Worm (Caenorhabditis elegans) whole organism, young adult: ENCODE measurements around the gene Y48A6B.9.

Experiments used
- C17E4.6 ChIP-seq: fragments of 200-800 bp; sonication (Bioruptor generic); IDR thresholded peaks from 2 replicates; pipeline ENCODE4 v1.3.6; 2022; ENCODE audit warnings: missing genetic modification reagents, missing genetic modification characterization, missing compliant biosample characterization
- F23B12.7 ChIP-seq: sonication (generic microtip); optimal IDR thresholded peaks from 2 replicates; lab custom pipeline; 2017; ENCODE audit warnings: missing genetic modification characterization, mild to moderate bottlenecking, missing compliant biosample characterization, antibody characterized with exemption, moderate library complexity; ENCODE audit not compliant: insufficient read depth
- F33H1.4 ChIP-seq: fragments of 200-800 bp; sonication (Bioruptor generic); IDR thresholded peaks from 2 replicates; pipeline ENCODE4 v1.3.6; 2022; ENCODE audit warnings: missing genetic modification reagents, missing genetic modification characterization, missing compliant biosample characterization
- F37B4.10 ChIP-seq: fragments of 200-800 bp; sonication (Bioruptor generic); IDR thresholded peaks from 2 replicates; pipeline ENCODE4 v1.3.6; 2022; ENCODE audit warnings: missing genetic modification characterization, missing compliant biosample characterization
- F52B5.7 ChIP-seq: sonication (generic microtip); optimal IDR thresholded peaks from 2 replicates; lab custom pipeline; 2016; ENCODE audit warnings: mild to moderate bottlenecking, missing genetic modification characterization, missing compliant biosample characterization
- F57A8.1 ChIP-seq: fragments of 200-800 bp; sonication (Bioruptor generic); optimal IDR thresholded peaks from 2 replicates; lab custom pipeline; 2018; ENCODE audit warnings: mild to moderate bottlenecking, missing genetic modification characterization, moderate library complexity, missing compliant biosample characterization
- K11D2.4 ChIP-seq: fragments of 200-800 bp; sonication (Bioruptor generic); IDR thresholded peaks from 2 replicates; pipeline ENCODE4 v1.3.6; 2022; ENCODE audit warnings: missing genetic modification reagents, missing genetic modification characterization, missing compliant biosample characterization
- K12H6.12 ChIP-seq: fragments of 200-800 bp; sonication (Bioruptor generic); optimal IDR thresholded peaks from 2 replicates; lab custom pipeline; 2018; ENCODE audit warnings: mild to moderate bottlenecking, missing genetic modification characterization, missing compliant biosample characterization
- T26A5.8 ChIP-seq: sonication (generic microtip); optimal IDR thresholded peaks from 2 replicates; lab custom pipeline; 2016; ENCODE audit warnings: missing genetic modification characterization, missing compliant biosample characterization
- Y53F4B.3 ChIP-seq: fragments of 200-800 bp; sonication (Bioruptor generic); IDR thresholded peaks from 2 replicates; pipeline ENCODE4 v1.3.6; 2022; ENCODE audit warnings: missing genetic modification reagents, missing genetic modification characterization, missing compliant biosample characterization
- Y53G8AR.9 ChIP-seq: fragments of 200-800 bp; sonication (Bioruptor generic); conservative IDR thresholded peaks from 2 replicates; pipeline ENCODE4 v1.3.6; 2022; ENCODE audit warnings: missing genetic modification reagents, missing genetic modification characterization, missing compliant biosample characterization
- Y95B8A.8 ChIP-seq: fragments of 200-800 bp; sonication (Bioruptor generic); IDR thresholded peaks from 2 replicates; pipeline ENCODE4 v1.3.6; 2022; ENCODE audit warnings: missing genetic modification reagents, missing genetic modification characterization, missing compliant biosample characterization
- akir-1 ChIP-seq: fragments of 200-800 bp; sonication (Bioruptor generic); optimal IDR thresholded peaks from 2 replicates; lab custom pipeline; 2018; ENCODE audit warnings: mild to moderate bottlenecking, missing genetic modification characterization, moderate library complexity, missing compliant biosample characterization
- attf-5 ChIP-seq: fragments of 200-800 bp; sonication (Bioruptor generic); optimal IDR thresholded peaks from 2 replicates; lab custom pipeline; 2018; ENCODE audit warnings: mild to moderate bottlenecking, missing genetic modification characterization, missing compliant biosample characterization
- attf-6 ChIP-seq: fragments of 200-800 bp; sonication (Bioruptor generic); IDR thresholded peaks from 2 replicates; pipeline ENCODE4 v1.3.6; 2022; ENCODE audit warnings: missing genetic modification reagents, missing genetic modification characterization, missing compliant biosample characterization
- bed-1 ChIP-seq: fragments of 200-800 bp; sonication (Bioruptor generic); IDR thresholded peaks from 2 replicates; pipeline ENCODE4 v1.3.6; 2022; ENCODE audit warnings: missing genetic modification reagents, missing genetic modification characterization, missing compliant biosample characterization
- ccch-3 ChIP-seq: fragments of 200-800 bp; sonication (Bioruptor generic); optimal IDR thresholded peaks from 2 replicates; lab custom pipeline; 2018; ENCODE audit warnings: mild to moderate bottlenecking, missing genetic modification characterization, missing compliant biosample characterization
- cebp-1 ChIP-seq, 2 experiments: fragments of 200-800 bp in 1 of 2; sonication (Bioruptor generic) in 1 of 2; sonication (generic microtip) in 1 of 2; IDR thresholded peaks in 1 of 2; optimal IDR thresholded peaks in 1 of 2; 2 replicates each; pipeline versions ENCODE4 v1.3.6 to Lab custom; 2017 to 2022; ENCODE audit warnings: missing compliant biosample characterization in 2 of 2, missing genetic modification characterization in 2 of 2, mild to moderate bottlenecking in 1 of 2, missing genetic modification reagents in 1 of 2, moderate library complexity in 1 of 2
- cebp-2 ChIP-seq: fragments of 200-800 bp; sonication (Bioruptor generic); IDR thresholded peaks from 2 replicates; pipeline ENCODE4 v1.3.6; 2022; ENCODE audit warnings: missing genetic modification characterization, missing compliant biosample characterization
- ceh-58 ChIP-seq: fragments of 200-800 bp; sonication (Bioruptor generic); IDR thresholded peaks from 2 replicates; pipeline ENCODE4 v1.3.6; 2022; ENCODE audit warnings: missing genetic modification characterization, missing compliant biosample characterization
- ceh-79 ChIP-seq: sonication (generic microtip); optimal IDR thresholded peaks from 2 replicates; lab custom pipeline; 2017; ENCODE audit warnings: mild to moderate bottlenecking, missing genetic modification characterization, missing compliant biosample characterization
- ceh-91 ChIP-seq: fragments of 200-800 bp; sonication (Bioruptor generic); IDR thresholded peaks from 2 replicates; pipeline ENCODE4 v1.3.6; 2022; ENCODE audit warnings: missing genetic modification reagents, missing genetic modification characterization, missing compliant biosample characterization
- chd-7 ChIP-seq: sonication (generic microtip); optimal IDR thresholded peaks from 2 replicates; lab custom pipeline; 2016; ENCODE audit warnings: mild to moderate bottlenecking, missing genetic modification characterization, moderate library complexity, missing compliant biosample characterization
- egl-18 ChIP-seq: fragments of 200-800 bp; sonication (Bioruptor generic); IDR thresholded peaks from 2 replicates; pipeline ENCODE4 v1.3.6; 2022; ENCODE audit warnings: missing genetic modification reagents, missing genetic modification characterization, missing compliant biosample characterization
- egl-44 ChIP-seq: fragments of 200-800 bp; sonication (Bioruptor generic); IDR thresholded peaks from 2 replicates; pipeline ENCODE4 v1.3.6; 2022; ENCODE audit warnings: missing genetic modification reagents, missing genetic modification characterization, missing compliant biosample characterization
- egrh-3 ChIP-seq: fragments of 200-800 bp; sonication (Bioruptor generic); IDR thresholded peaks from 2 replicates; pipeline ENCODE4 v1.3.6; 2022; ENCODE audit warnings: missing genetic modification reagents, missing genetic modification characterization, missing compliant biosample characterization
- hlh-12 ChIP-seq: sonication (generic microtip); optimal IDR thresholded peaks from 2 replicates; lab custom pipeline; 2016; ENCODE audit warnings: missing genetic modification characterization, missing compliant biosample characterization
- let-607 ChIP-seq, 2 experiments: fragments of 200-800 bp in 1 of 2; sonication (Bioruptor generic) in 1 of 2; sonication (generic microtip) in 1 of 2; optimal IDR thresholded peaks; 2 replicates each; lab custom pipeline; 2016 to 2018; ENCODE audit warnings: mild to moderate bottlenecking in 2 of 2, missing compliant biosample characterization in 2 of 2, missing genetic modification characterization in 2 of 2, moderate library complexity in 2 of 2, missing genotype in 1 of 2
- lin-35 ChIP-seq, 3 experiments: fragments of 150-350 bp in 2 of 3; sonication (generic microtip) in 1 of 3; optimal IDR thresholded peaks; 2 replicates each; lab custom pipeline; 2014 to 2018; ENCODE audit warnings: missing biosample characterization in 3 of 3, missing genetic modification characterization in 3 of 3, missing genetic modification reagents in 3 of 3
- lir-1 ChIP-seq: fragments of 200-800 bp; sonication (Bioruptor generic); conservative IDR thresholded peaks from 2 replicates; pipeline ENCODE4 v1.3.6; 2022; ENCODE audit warnings: missing genetic modification reagents, missing genetic modification characterization, missing compliant biosample characterization
- madf-10 ChIP-seq: sonication (generic microtip); optimal IDR thresholded peaks from 2 replicates; lab custom pipeline; 2016; ENCODE audit warnings: mild to moderate bottlenecking, missing genetic modification characterization, missing compliant biosample characterization
- madf-3 ChIP-seq: fragments of 200-800 bp; sonication (Bioruptor generic); IDR thresholded peaks from 2 replicates; pipeline ENCODE4 v1.3.6; 2022; ENCODE audit warnings: missing genetic modification reagents, missing genetic modification characterization, missing compliant biosample characterization
- madf-8 ChIP-seq: fragments of 200-800 bp; sonication (Bioruptor generic); conservative IDR thresholded peaks from 2 replicates; pipeline ENCODE4 v1.3.6; 2022; ENCODE audit warnings: missing genetic modification reagents, missing genetic modification characterization, missing compliant biosample characterization
- mel-28 ChIP-seq: sonication (generic microtip); optimal IDR thresholded peaks from 2 replicates; lab custom pipeline; 2016; ENCODE audit warnings: borderline replicate concordance, mild to moderate bottlenecking, missing genetic modification characterization, missing compliant biosample characterization
- mxl-1 ChIP-seq: sonication (generic microtip); optimal IDR thresholded peaks from 2 replicates; lab custom pipeline; 2016; ENCODE audit warnings: missing genetic modification characterization, missing compliant biosample characterization
- nfyb-1 ChIP-seq: fragments of 200-800 bp; sonication (Bioruptor generic); IDR thresholded peaks from 2 replicates; pipeline ENCODE4 v1.3.6; 2022; ENCODE audit warnings: missing genetic modification reagents, missing genetic modification characterization, missing compliant biosample characterization
- nhr-120 ChIP-seq: fragments of 200-800 bp; sonication (Bioruptor generic); IDR thresholded peaks from 2 replicates; pipeline ENCODE4 v1.3.6; 2022; ENCODE audit warnings: missing genetic modification characterization, missing compliant biosample characterization
- nhr-27 ChIP-seq: fragments of 200-800 bp; sonication (Bioruptor generic); optimal IDR thresholded peaks from 2 replicates; lab custom pipeline; 2018; ENCODE audit warnings: mild to moderate bottlenecking, missing genetic modification characterization, moderate library complexity, missing compliant biosample characterization
- nhr-80 ChIP-seq: sonication (generic microtip); optimal IDR thresholded peaks from 2 replicates; lab custom pipeline; 2016; ENCODE audit warnings: missing genetic modification characterization, missing compliant biosample characterization
- sdz-38 ChIP-seq: sonication (generic microtip); optimal IDR thresholded peaks from 2 replicates; lab custom pipeline; 2016; ENCODE audit warnings: missing genotype, missing genetic modification characterization, missing compliant biosample characterization
- snpc-1.1 ChIP-seq: sonication (generic microtip); optimal IDR thresholded peaks from 2 replicates; lab custom pipeline; 2017; ENCODE audit warnings: missing genetic modification characterization, mild to moderate bottlenecking, missing compliant biosample characterization, antibody characterized with exemption, moderate library complexity, missing genotype, missing genetic modification reagents; ENCODE audit not compliant: insufficient read depth
- snpc-3.4 ChIP-seq: sonication (generic microtip); optimal IDR thresholded peaks from 2 replicates; lab custom pipeline; 2017; ENCODE audit warnings: missing genetic modification characterization, mild to moderate bottlenecking, missing compliant biosample characterization, antibody characterized with exemption, moderate library complexity, missing genotype, missing genetic modification reagents
- somi-1 ChIP-seq: fragments of 200-800 bp; sonication (Bioruptor generic); optimal IDR thresholded peaks from 2 replicates; lab custom pipeline; 2018; ENCODE audit warnings: mild to moderate bottlenecking, missing genetic modification characterization, missing compliant biosample characterization
- tlf-1 ChIP-seq: fragments of 200-800 bp; sonication (Bioruptor generic); optimal IDR thresholded peaks from 2 replicates; lab custom pipeline; 2018; ENCODE audit warnings: mild to moderate bottlenecking, missing genetic modification characterization, missing compliant biosample characterization
- zfh-2 ChIP-seq: fragments of 200-800 bp; sonication (Bioruptor generic); conservative IDR thresholded peaks from 2 replicates; pipeline ENCODE4 v1.3.6; 2022; ENCODE audit warnings: missing genetic modification reagents, missing genetic modification characterization, missing compliant biosample characterization
- ztf-3 ChIP-seq: fragments of 200-800 bp; sonication (Bioruptor generic); optimal IDR thresholded peaks from 2 replicates; lab custom pipeline; 2018; ENCODE audit warnings: mild to moderate bottlenecking, missing genetic modification characterization, missing compliant biosample characterization
- ztf-6 ChIP-seq: fragments of 200-800 bp; sonication (Bioruptor generic); IDR thresholded peaks from 2 replicates; pipeline ENCODE4 v1.3.6; 2022; ENCODE audit warnings: missing genetic modification reagents, missing genetic modification characterization, missing compliant biosample characterization

Y48A6B.9 gene

DNA sequence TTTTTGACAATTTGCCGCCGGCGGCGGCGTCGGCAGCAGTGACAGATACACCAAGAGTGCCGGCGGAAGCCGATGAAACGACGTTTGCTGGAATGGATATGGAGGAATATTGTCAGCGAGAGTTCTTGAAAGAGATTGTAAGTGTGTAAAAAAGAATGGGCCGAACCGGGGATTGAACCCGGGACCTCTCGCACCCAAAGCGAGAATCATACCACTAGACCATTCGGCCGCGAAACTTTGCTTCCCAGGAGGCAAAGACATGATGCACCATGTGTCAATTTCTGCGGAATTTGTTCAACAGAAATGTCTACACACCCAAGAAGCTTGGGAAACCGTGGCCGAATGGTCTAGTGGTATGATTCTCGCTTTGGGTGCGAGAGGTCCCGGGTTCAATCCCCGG is 33.7 kb downstream of the Y48A6B.9 start (continued):
- no peak for TF ChIP-seq egl-44
- TF ChIP-seq mel-28 (tag; lab: Kevin White, UChicago) = peak; percentile 47
- TF ChIP-seq madf-3 (GFP tag; lab: Robert Waterston, UW) = peak; percentile 67; the same call in 1 of the 2 replicates
- TF ChIP-seq madf-10 (tag; lab: Kevin White, UChicago) = peak; percentile 74
- TF ChIP-seq F33H1.4 (GFP tag; lab: Robert Waterston, UW) = peak; percentile 61
- TF ChIP-seq T26A5.8 = peak; percentile 13
- peak; percentile 7 for TF ChIP-seq snpc-1.1 (tag; lab: Kevin White, UChicago)
- TF ChIP-seq lin-35 (GFP tag; optimal IDR thresholded peaks at IDR 0.05; lab: Kevin White, UChicago) = peak in 1 of 3 experiments; percentile 87
- TF ChIP-seq ccch-3 (GFP tag; lab: Kevin White, UChicago) = no peak
- no peak for TF ChIP-seq F37B4.10 (GFP tag; lab: Robert Waterston, UW)
- no peak for TF ChIP-seq sdz-38 (tag; lab: Kevin White, UChicago)
- TF ChIP-seq zfh-2 (GFP tag; lab: Robert Waterston, UW) = peak; percentile 59; the same call in 1 of the 2 replicates
- TF ChIP-seq ceh-58 (GFP tag; lab: Robert Waterston, UW) = 0 out of 2 replicates have a peak, but pooled peaks have one; percentile 66
- peak; percentile 70 for TF ChIP-seq lir-1 (GFP tag; lab: Robert Waterston, UW)
- TF ChIP-seq cebp-1 (GFP tag; IDR thresholded peaks at IDR 0.05; lab: Robert Waterston, UW) = 0 out of 2 replicates have a peak, but pooled peaks have one; percentile 23
- TF ChIP-seq cebp-1 (tag; optimal IDR thresholded peaks at IDR 0.05; lab: Kevin White, UChicago) = peak; percentile 79
- TF ChIP-seq snpc-3.4 (tag; lab: Kevin White, UChicago) = peak; percentile 47
- no peak for TF ChIP-seq hlh-12 (tag; lab: Kevin White, UChicago)
- peak; percentile 88 for TF ChIP-seq K11D2.4 (GFP tag; lab: Robert Waterston, UW)
- no peak for TF ChIP-seq ceh-91 (GFP tag; lab: Robert Waterston, UW)
- no peak for TF ChIP-seq akir-1
- TF ChIP-seq ceh-79 (tag; lab: Kevin White, UChicago) = no peak
- peak; percentile 17 to 60 for TF ChIP-seq let-607 (tag; optimal IDR thresholded peaks at IDR 0.05; lab: Kevin White, UChicago)
- peak; percentile 76 for TF ChIP-seq C17E4.6 (GFP tag; lab: Robert Waterston, UW)
- peak; percentile 32; the same call in 1 of the 2 replicates for TF ChIP-seq madf-8 (GFP tag; lab: Robert Waterston, UW)
- TF ChIP-seq egl-18 (GFP tag; lab: Robert Waterston, UW) = peak; percentile 77; the same call in 1 of the 2 replicates
- TF ChIP-seq mxl-1 (tag; lab: Kevin White, UChicago) = peak; percentile 4
- peak; percentile 76; the same call in 1 of the 2 replicates for TF ChIP-seq ztf-6 (GFP tag; lab: Robert Waterston, UW)
- TF ChIP-seq Y53F4B.3 (GFP tag; lab: Robert Waterston, UW) = peak; percentile 70
- peak; percentile 81 for TF ChIP-seq Y53G8AR.9
- TF ChIP-seq cebp-2 (GFP tag; lab: Robert Waterston, UW) = no peak
- TF ChIP-seq chd-7 (tag; lab: Kevin White, UChicago) = peak; percentile 79
- peak; percentile 86; the same call in 1 of the 2 replicates for TF ChIP-seq Y95B8A.8 (GFP tag; lab: Robert Waterston, UW)
- peak; percentile 15 for TF ChIP-seq nhr-80 (tag; lab: Kevin White, UChicago)
- peak; percentile 93 for TF ChIP-seq nfyb-1
- peak; percentile 30 for TF ChIP-seq F52B5.7 (tag; lab: Kevin White, UChicago)
- TF ChIP-seq F23B12.7 (tag; lab: Kevin White, UChicago) = peak; percentile 91
- no peak for TF ChIP-seq F57A8.1 (GFP tag; lab: Kevin White, UChicago)
- TF ChIP-seq nhr-120 (GFP tag; lab: Robert Waterston, UW) = no peak
- TF ChIP-seq attf-6 = peak; percentile 79; the same call in 1 of the 2 replicates
- TF ChIP-seq nhr-27 (tag; lab: Kevin White, UChicago) = no peak
- no peak for TF ChIP-seq K12H6.12
- TF ChIP-seq somi-1 (GFP tag; lab: Kevin White, UChicago) = peak; percentile 40
- TF ChIP-seq egrh-3 (GFP tag; lab: Robert Waterston, UW) = 0 out of 2 replicates have a peak, but pooled peaks have one; percentile 18
- no peak for TF ChIP-seq bed-1 (GFP tag; lab: Robert Waterston, UW)
- peak; percentile 1 for TF ChIP-seq tlf-1 (GFP tag; lab: Kevin White, UChicago)
- TF ChIP-seq attf-5 (GFP tag; lab: Kevin White, UChicago) = peak; percentile 12
- peak; percentile 64 for TF ChIP-seq ztf-3 (GFP tag; lab: Kevin White, UChicago)
